Fruit fly (Drosophila melanogaster) whole organism, wandering third instar larva: ENCODE data around the gene ben.

Experiments
- Abd-B ChIP-seq: fragments of >200 bp; optimal IDR thresholded peaks from 2 replicates; lab custom pipeline; 2017; ENCODE audit warnings: missing biosample characterization, missing genetic modification characterization
- Dfd ChIP-seq: fragments of >200 bp; optimal IDR thresholded peaks from 2 replicates; lab custom pipeline; 2017; ENCODE audit warnings: missing biosample characterization, missing genetic modification characterization
- N ChIP-seq: fragments of >200 bp; optimal IDR thresholded peaks from 2 replicates; lab custom pipeline; 2018; ENCODE audit warnings: missing biosample characterization, missing external identifiers, missing genetic modification characterization
- Sp1 ChIP-seq: fragments of 200-800 bp; sonication (Bioruptor generic); optimal IDR thresholded peaks from 3 replicates; lab custom pipeline; 2019; ENCODE audit warnings: missing biosample characterization, mild to moderate bottlenecking, missing genetic modification characterization, moderate library complexity
- Vsx2 ChIP-seq: fragments of 200-300, 225-300 bp; sonication (Bioruptor generic); optimal IDR thresholded peaks from 2 replicates; lab custom pipeline; 2018; ENCODE audit warnings: missing biosample characterization, missing genetic modification characterization; ENCODE audit not compliant: partially characterized antibody
- br ChIP-seq: fragments of 200-800 bp; sonication (Bioruptor generic); optimal IDR thresholded peaks from 2 replicates; lab custom pipeline; 2016; ENCODE audit warnings: missing biosample characterization, missing genetic modification characterization
- dl ChIP-seq, 2 experiments: fragments of 175-275, 200-275 bp in 1 of 2; fragments of 200-275 bp in 1 of 2; sonication (Bioruptor generic); optimal IDR thresholded peaks; lab custom pipeline; 2018; ENCODE audit warnings: mild to moderate bottlenecking in 2 of 2, missing biosample characterization in 2 of 2, missing genetic modification characterization in 2 of 2, moderate library complexity in 2 of 2; ENCODE audit not compliant: partially characterized antibody in 2 of 2, insufficient read depth in 1 of 2
- fru ChIP-seq: fragments of 200-800 bp; sonication (Bioruptor generic); optimal IDR thresholded peaks from 3 replicates; lab custom pipeline; 2016; ENCODE audit warnings: missing biosample characterization, mild to moderate bottlenecking, missing genetic modification characterization
- h ChIP-seq: fragments of 200-800 bp; sonication (Bioruptor generic); optimal IDR thresholded peaks from 3 replicates; lab custom pipeline; 2016; ENCODE audit warnings: missing biosample characterization, mild to moderate bottlenecking, missing genetic modification characterization
- jim ChIP-seq: fragments of 175-275, 200-325 bp; sonication (Bioruptor generic); optimal IDR thresholded peaks from 2 replicates; lab custom pipeline; 2016; ENCODE audit warnings: missing biosample characterization, mild to moderate bottlenecking, missing genetic modification characterization
- psq ChIP-seq: fragments of 200-800 bp; sonication (Bioruptor generic); optimal IDR thresholded peaks from 3 replicates; lab custom pipeline; 2017; ENCODE audit warnings: missing biosample characterization, mild to moderate bottlenecking, missing genetic modification characterization, moderate library complexity
- usp ChIP-seq: fragments of >200 bp; optimal IDR thresholded peaks from 2 replicates; lab custom pipeline; 2017; ENCODE audit warnings: missing biosample characterization, missing genetic modification characterization

DNA sequence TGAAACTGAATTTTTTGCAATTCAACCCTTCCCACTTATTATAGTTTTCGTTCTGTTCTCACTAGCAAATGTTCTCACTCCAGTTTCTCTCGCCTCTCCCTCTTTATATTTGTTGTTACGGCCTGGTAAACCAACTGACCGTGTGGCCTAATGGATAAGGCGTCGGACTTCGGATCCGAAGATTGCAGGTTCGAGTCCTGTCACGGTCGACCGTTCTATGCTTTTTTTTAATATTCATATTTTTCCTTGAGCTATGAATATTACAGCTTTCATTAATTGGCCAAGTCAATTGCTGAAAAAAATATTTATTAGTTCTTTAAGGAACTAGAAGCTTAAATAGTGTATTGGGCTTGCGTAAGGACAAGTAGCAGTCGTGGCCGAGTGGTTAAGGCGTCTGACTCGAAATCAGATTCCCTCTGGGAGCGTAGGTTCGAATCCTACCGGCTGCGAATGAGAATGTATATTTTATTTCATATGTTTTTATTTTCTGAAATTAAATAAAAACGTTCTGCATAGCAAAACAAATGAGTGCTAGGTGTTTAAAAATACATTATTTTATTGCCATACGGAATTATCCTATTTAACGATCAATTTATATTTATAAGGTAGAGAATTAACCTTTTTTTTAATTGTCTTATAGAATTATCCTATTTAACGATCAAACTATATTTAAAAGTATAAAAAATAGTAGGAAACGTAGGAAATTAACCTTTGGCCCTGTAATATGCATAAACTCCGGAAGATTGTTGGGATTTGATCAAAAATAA is 18.7 kb downstream of the ben start:
- TF ChIP-seq fru (GFP tag; lab: Kevin White, UChicago) (peak; percentile 1), Abd-B (GFP tag; lab: Kevin White, UChicago) (no peak), usp (GFP tag; lab: Kevin White, UChicago) (no peak), psq (GFP tag; lab: Kevin White, UChicago) (no peak), jim (no peak), Sp1 (GFP tag; lab: Kevin White, UChicago) (no peak), h (GFP tag; lab: Kevin White, UChicago) (no peak), Vsx2 (GFP tag; lab: Kevin White, UChicago) (no peak), br (no peak), Dfd (GFP tag; lab: Kevin White, UChicago) (no peak), dl (GFP tag; optimal IDR thresholded peaks at IDR 0.05; lab: Kevin White, UChicago; ENCODE audit: insufficient read depth in 1 of 2, partially characterized antibody in 2 of 2) (no peak), N (GFP tag; lab: Kevin White, UChicago) (no peak)
